Worm (Caenorhabditis elegans) whole organism, L4 larva: Measurements from ENCODE around the gene Y73B6BL.22.

Source experiments
- ceh-32 ChIP-seq: sonication (generic microtip); optimal IDR thresholded peaks from 2 replicates; lab custom pipeline; 2016; ENCODE audit warnings: mild to moderate bottlenecking, missing genetic modification characterization, missing compliant biosample characterization; ENCODE audit not compliant: poor library complexity
- daf-19 ChIP-seq: fragments of 200-800 bp; sonication (Bioruptor generic); conservative IDR thresholded peaks from 2 replicates; pipeline ENCODE4 v1.3.6; 2022; ENCODE audit warnings: missing genetic modification characterization, missing compliant biosample characterization
- fos-1 ChIP-seq: fragments of 150-350 bp; optimal IDR thresholded peaks from 2 replicates; lab custom pipeline; 2014; ENCODE audit warnings: missing biosample characterization, missing genetic modification characterization
- gei-8 ChIP-seq: fragments of 200-800 bp; sonication (Bioruptor generic); optimal IDR thresholded peaks from 2 replicates; lab custom pipeline; 2018; ENCODE audit warnings: mild to moderate bottlenecking, missing genetic modification characterization, missing compliant biosample characterization
- mdl-1 ChIP-seq, 2 experiments: fragments of 150-350 bp in 1 of 2; sonication (generic microtip) in 1 of 2; optimal IDR thresholded peaks; 2 replicates each; lab custom pipeline; 2014 to 2017; ENCODE audit warnings: missing biosample characterization in 2 of 2, missing genetic modification characterization in 2 of 2
- nhr-102 ChIP-seq: sonication (generic microtip); optimal IDR thresholded peaks from 2 replicates; lab custom pipeline; 2016; ENCODE audit warnings: mild to moderate bottlenecking, missing genetic modification characterization, moderate library complexity, missing compliant biosample characterization
- nhr-111 ChIP-seq: fragments of 200-800 bp; sonication (Bioruptor generic); optimal IDR thresholded peaks from 2 replicates; lab custom pipeline; 2018; ENCODE audit warnings: mild to moderate bottlenecking, missing genetic modification characterization, missing compliant biosample characterization
- nhr-25 ChIP-seq: sonication (generic microtip); optimal IDR thresholded peaks from 2 replicates; lab custom pipeline; 2017; ENCODE audit warnings: missing genetic modification characterization, mild to moderate bottlenecking, missing compliant biosample characterization, antibody characterized with exemption, moderate library complexity, borderline replicate concordance; ENCODE audit not compliant: insufficient read depth
- nhr-28 ChIP-seq: fragments of 150-350 bp; optimal IDR thresholded peaks from 2 replicates; lab custom pipeline; 2014; ENCODE audit warnings: missing biosample characterization, missing genetic modification characterization
- nhr-42 ChIP-seq: fragments of 200-800 bp; sonication (Bioruptor generic); IDR thresholded peaks from 2 replicates; pipeline ENCODE4 v1.3.6; 2022; ENCODE audit warnings: missing genetic modification characterization, missing compliant biosample characterization
- nhr-77 ChIP-seq: fragments of 150-350 bp; optimal IDR thresholded peaks from 2 replicates; lab custom pipeline; 2014; ENCODE audit warnings: missing biosample characterization, missing genetic modification characterization
- tra-1 ChIP-seq: fragments of 200-800 bp; sonication (Bioruptor generic); IDR thresholded peaks from 2 replicates; pipeline ENCODE4 v1.3.6; 2022; ENCODE audit warnings: missing genetic modification reagents, missing genetic modification characterization, missing compliant biosample characterization
- ztf-11 ChIP-seq: fragments of 150-350 bp; optimal IDR thresholded peaks from 2 replicates; lab custom pipeline; 2014; ENCODE audit warnings: missing biosample characterization, missing genetic modification characterization

- TF ChIP-seq gei-8 (GFP tag; lab: Kevin White, UChicago) (no peak), mdl-1 (tag; optimal IDR thresholded peaks at IDR 0.05; lab: Kevin White, UChicago) (no peak), tra-1 (GFP tag; lab: Robert Waterston, UW) (no peak), fos-1 (tag; lab: Kevin White, UChicago) (no peak), nhr-77 (tag; lab: Kevin White, UChicago) (no peak), nhr-111 (GFP tag; lab: Kevin White, UChicago) (no peak), ztf-11 (tag; lab: Kevin White, UChicago) (no peak), nhr-42 (GFP tag; lab: Robert Waterston, UW) (no peak), daf-19 (no peak), nhr-102 (no peak), nhr-25 (tag; lab: Kevin White, UChicago) (no peak), ceh-32 (tag; lab: Kevin White, UChicago) (no peak), nhr-28 (no peak)
Observed at ce11 chrIV:6373721-6374120, 42.7 kb downstream of the Y73B6BL.22 start.
